Worm (Caenorhabditis elegans) whole organism, L4/young adult: ENCODE data around the gene Y54F10BM.3.

Source experiments
- dao-5 ChIP-seq: sonication (generic microtip); optimal IDR thresholded peaks from 2 replicates; lab custom pipeline; 2016; ENCODE audit warnings: missing genotype, missing genetic modification characterization, moderate library complexity, missing compliant biosample characterization
- him-1 ChIP-seq: sonication (generic microtip); optimal IDR thresholded peaks from 2 replicates; lab custom pipeline; 2016; ENCODE audit warnings: missing genotype, missing genetic modification reagents, missing genetic modification characterization, missing compliant biosample characterization

DNA sequence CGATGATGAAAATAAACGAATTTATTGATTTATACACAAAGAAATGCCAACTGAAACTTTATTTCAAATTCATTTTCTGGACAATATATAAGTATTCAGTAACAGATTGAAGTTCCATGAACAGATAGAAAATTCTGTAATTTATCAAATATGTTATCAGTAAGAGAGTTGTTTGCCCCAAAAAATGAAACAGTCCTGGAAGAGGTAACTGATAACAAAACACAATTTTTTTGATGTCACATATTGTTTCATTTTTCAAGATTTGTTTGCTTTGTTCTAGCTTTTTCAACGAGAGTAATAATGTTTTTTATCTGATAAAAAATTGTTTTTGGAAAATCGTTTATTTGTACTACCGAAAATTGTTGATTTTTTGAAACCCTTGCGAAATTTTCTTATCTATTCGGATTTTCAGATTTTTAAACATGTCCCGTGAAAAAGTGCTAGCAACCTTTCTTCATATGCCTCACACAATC is 28.8 kb upstream of the Y54F10BM.3 start, which contains the start of gene fbxa-73:
- TF ChIP-seq dao-5 (tag; lab: Kevin White, UChicago) (no peak), him-1 (no peak)
